Worm (Caenorhabditis elegans): Measurements from ENCODE around the gene clec-52.

Gene clec-52

DNA sequence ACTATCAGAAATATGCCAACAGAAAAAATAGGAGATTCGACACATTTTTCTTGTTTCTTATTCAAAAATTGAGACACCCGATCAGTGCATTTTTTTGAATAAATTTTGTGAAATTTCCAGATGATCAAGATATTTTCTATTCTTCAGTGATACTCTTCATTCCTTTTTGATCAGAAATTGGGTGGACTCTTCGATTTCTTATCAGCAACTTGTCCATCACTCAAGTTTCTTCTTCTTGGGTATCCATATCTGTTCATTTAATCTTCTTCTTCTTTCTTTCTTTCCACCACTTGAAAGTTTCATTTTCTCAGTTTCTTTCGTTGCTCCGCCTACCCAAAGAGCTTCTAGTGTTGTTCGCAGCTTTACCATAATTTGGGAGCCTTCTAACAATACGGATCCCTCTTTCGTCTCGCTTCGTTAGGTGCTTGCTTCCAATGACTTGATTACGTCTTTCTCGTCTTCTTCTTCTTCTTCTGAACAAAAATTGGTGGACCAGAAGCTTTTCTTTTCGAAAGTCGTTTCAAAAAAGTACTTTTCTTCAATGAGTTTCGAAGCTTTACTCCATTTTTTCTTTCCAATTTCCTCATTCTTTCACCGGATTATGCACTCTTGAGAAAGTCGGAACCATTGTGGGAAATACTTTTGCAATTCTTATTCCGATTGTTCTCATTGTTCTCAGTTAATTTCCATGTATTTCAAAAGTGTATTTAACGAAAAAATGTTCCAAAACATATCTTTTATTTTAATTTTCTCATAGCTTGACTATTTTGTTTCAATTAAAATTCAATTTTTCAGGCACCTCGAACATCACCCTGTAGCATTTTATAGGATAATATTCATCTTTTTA is 7.3 kb upstream of the clec-52 start, which contains the start of gene pct-1:
TSS of gene pct-1 (plus strand) at position 797 of the 847 bp plus-strand sequence.
- no peak for TF ChIP-seq unc-62 (GFP tag; optimal IDR thresholded peaks at IDR 0.05)

DNA sequence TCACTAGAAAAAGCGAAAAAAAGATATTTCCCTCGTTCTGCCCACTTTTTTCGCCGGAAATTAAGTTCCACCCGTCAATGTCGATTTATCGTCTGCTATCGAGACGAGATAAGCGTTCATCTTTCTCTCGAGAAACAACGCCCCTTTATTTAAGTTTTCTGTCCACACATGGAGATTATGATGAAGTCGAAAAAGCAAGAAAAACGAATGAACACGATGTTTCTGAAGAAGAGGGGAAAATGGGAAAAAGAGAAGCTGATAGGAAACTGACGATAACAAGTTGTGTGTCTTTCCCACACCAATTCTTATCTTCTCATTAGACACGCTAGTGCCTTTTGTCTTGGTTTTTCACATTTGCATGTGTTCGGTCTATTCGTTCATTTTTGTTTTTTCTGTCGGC is 6.2 kb upstream of the clec-52 start:
- no peak for TF ChIP-seq unc-62 (GFP tag; optimal IDR thresholded peaks at IDR 0.05)

DNA sequence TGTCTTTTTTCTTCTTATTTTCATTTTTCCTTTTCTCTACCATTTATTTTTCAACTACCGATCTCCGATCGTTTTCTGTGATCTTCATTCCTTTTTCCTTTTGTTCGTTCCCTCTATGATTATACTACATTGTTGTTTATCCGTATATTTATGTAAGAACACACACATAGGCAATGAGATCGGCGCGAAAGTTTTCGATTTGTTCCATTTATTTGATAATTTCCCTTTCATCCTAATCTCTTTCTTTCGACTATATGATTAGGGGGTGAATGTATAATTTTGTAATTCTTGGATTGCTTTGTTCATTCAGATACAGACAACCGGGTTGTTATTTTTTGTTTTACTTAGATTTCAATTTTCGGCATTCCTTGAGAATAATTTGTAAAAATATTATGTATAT is 5.0 kb upstream of the clec-52 start:
- TF ChIP-seq unc-62 (GFP tag; optimal IDR thresholded peaks at IDR 0.05): no peak

- no peak for TF ChIP-seq unc-62 (GFP tag; optimal IDR thresholded peaks at IDR 0.05)
These were observed 2.8 kb upstream of the clec-52 start for ce11 chrIV:8171376-8171775.

DNA sequence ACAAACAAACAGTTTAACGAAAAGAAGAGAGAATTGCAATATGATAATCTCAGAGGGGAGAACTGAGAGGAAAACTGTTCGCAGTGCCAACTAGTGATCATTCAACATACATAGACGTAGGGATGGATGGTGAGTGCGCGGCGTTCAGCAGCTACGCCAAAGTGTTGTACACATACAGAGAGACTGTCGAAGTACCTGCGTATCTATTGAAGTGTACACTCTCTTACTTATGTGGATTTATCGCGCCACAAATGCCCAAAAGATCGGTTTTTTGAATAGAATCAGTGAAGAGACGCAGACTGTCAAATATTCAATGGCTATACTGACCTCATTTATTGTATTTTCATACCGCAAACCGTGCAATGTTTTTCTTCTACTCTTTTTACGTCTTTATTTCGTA is 1.7 kb upstream of the clec-52 start:
- TF ChIP-seq unc-62 (GFP tag; optimal IDR thresholded peaks at IDR 0.05): no peak

DNA sequence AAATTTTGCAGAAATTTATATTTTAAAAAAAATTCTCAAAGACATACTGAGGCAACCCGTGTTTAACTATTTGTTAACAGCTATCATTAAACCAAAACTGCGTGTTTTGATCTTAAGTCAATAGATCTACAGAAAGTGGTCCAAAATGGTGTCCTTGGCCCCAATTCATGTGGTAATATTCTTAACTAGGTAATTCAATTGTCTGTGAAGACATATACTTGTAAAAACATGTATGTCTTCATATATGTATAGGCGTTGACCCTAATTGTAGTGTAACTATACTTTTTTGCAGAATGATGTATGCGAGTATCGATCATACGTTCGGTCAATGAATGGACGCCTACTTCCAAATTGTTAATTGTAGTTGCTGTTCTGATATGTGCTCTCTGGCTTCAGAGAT is 1.1 kb upstream of the clec-52 start, which contains the start of gene C07G1.15:
TSS of gene C07G1.15 (plus strand) at position 301 of the 400 bp plus-strand sequence.
- TF ChIP-seq unc-62 (GFP tag; optimal IDR thresholded peaks at IDR 0.05): no peak

DNA sequence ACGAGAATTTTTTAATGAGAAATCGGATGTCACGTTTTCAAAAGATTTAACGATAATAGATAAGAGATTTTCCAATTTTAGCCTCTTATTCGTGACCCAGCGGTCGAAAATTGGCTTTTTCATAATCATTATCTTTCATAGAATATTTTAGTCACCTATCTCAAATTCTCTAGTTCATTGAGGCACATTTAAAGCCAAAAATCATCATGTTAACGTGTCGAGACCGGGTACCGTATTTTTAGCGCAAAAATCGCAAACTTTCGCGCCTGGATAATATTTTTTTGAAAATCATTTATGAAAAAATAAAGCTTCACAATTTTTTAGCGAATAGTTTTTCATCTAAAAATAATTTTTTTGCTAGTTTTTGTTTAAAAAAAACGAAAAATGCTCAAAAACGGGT is 2.6 kb downstream of the clec-52 start, which contains the start of gene B0218.7:
TSS of gene B0218.7 (minus strand) at position 101 of the 400 bp plus-strand sequence.
- TF ChIP-seq unc-62 (GFP tag; optimal IDR thresholded peaks at IDR 0.05): no peak

ce11 chrIV:8164515-8164914 is 4.0 kb downstream of the clec-52 start:
- TF ChIP-seq unc-62 (GFP tag; optimal IDR thresholded peaks at IDR 0.05): no peak

ce11 chrIV:8163687-8164086 is 4.9 kb downstream of the clec-52 start, which contains the start of gene clec-51:
TSS of gene clec-51 (minus strand) at chrIV:8163800.
- no peak for TF ChIP-seq unc-62 (GFP tag; optimal IDR thresholded peaks at IDR 0.05)

ce11 chrIV:8161774-8162173 is 6.8 kb downstream of the clec-52 start:
- TF ChIP-seq unc-62 (GFP tag; optimal IDR thresholded peaks at IDR 0.05): no peak

DNA sequence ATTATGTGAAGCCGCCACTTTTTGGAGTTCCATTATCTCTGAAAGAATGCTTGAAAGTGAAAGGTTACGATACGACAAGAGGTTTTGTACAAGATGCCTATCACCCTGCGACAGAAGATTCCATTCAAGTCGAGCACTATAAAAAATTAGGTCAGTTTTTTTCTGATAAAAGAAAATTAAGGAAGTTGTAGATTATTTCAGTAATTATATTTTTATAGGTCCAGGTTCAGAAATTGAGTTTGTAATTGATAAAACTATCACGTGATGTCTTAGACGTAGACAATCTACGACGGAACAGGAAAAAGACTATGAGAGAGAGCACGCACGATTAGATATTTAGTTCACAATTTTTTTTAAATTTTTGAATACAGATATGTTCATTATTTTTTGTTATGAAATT is 8.6 kb downstream of the clec-52 start:
- no peak for TF ChIP-seq unc-62 (GFP tag; optimal IDR thresholded peaks at IDR 0.05)

- no peak for TF ChIP-seq unc-62 (GFP tag; optimal IDR thresholded peaks at IDR 0.05)
These were observed 9.5 kb downstream of the clec-52 start, which contains the start of gene faah-1 for ce11 chrIV:8159087-8159486. TSS of gene faah-1 (plus strand) at chrIV:8159387.

DNA sequence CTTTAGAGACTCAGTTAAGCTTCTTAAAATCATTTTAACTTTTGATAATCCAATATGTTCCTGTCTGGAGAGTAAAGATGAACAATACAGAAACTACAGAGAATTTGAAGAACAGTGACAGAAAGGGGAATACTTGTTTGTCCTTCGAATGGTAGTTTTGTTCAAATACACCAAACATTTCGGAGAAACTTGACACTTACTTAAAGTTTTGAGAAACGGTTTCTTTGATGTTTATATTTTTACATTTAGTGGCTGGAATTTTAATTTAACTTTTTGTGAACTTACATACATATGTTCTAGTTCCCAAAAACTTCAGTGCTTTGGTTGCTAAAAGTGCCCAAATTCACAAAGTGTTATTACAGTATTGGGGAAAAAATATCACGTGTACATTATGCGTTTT is 11.4 kb downstream of the clec-52 start, which contains the start of gene B0218.5:
TSS of gene B0218.5 (minus strand) at position 101 of the 400 bp plus-strand sequence.
- no peak for TF ChIP-seq unc-62 (GFP tag; optimal IDR thresholded peaks at IDR 0.05)

- TF ChIP-seq unc-62 (GFP tag; optimal IDR thresholded peaks at IDR 0.05): no peak
These were observed 13.6 kb downstream of the clec-52 start for ce11 chrIV:8154966-8155365.

DNA sequence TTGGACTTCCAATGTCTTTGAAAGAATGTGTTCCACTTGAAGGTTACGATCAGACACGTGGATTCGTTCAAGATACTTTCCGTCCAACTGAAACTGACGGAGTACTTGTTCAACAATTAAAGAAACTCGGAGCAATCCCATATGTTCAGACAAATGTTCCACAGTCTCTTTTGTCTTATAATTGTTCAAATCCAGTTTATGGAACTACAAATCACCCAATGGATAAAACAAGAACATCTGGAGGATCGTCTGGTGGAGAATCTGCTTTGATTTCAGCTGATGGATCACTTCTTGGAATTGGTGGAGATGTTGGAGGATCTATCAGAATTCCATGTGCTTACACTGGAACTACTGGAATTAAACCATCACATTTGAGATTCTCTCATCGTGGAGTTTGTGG is 15.4 kb downstream of the clec-52 start:
- no peak for TF ChIP-seq unc-62 (GFP tag; optimal IDR thresholded peaks at IDR 0.05)

ce11 chrIV:8152688-8153087 is 15.9 kb downstream of the clec-52 start:
- no peak for TF ChIP-seq unc-62 (GFP tag; optimal IDR thresholded peaks at IDR 0.05)

DNA sequence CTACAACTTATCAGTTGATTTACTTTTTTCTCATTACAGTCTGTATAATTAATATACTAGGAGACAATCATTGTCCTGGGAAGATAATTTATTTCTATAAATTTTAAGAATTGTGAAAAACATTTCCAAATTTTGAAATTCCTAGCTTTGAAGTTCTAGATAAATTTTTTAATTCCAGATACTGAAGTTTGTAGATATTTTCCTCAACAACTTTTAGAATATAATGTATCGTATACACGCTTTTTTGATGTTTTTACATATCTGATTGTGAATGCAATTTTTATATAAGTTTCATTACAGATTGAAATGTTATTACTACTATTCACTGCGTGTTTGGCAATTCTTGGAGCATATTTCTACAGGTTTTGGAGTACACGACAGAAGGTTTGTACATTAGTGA is 16.4 kb downstream of the clec-52 start, which contains the start of gene faah-2:
TSS of gene faah-2 (plus strand) at position 301 of the 400 bp plus-strand sequence.
- TF ChIP-seq unc-62 (GFP tag; optimal IDR thresholded peaks at IDR 0.05): no peak
